Worm (Caenorhabditis elegans) whole organism, mixed stage, embryonic: ENCODE results near the gene daz-1.
A peak's percentile ranks its signal among the peaks of the same experiment; 100 is the strongest.

ENCODE experiments used
- ces-1 ChIP-seq: fragments of 150-350 bp; optimal IDR thresholded peaks from 2 replicates; lab custom pipeline; 2014; ENCODE audit warnings: missing biosample characterization, missing genetic modification reagents, missing genetic modification characterization
- drap-1 ChIP-seq: fragments of 200-800 bp; sonication (Bioruptor generic); optimal IDR thresholded peaks from 3 replicates; lab custom pipeline; 2018; ENCODE audit warnings: mild to moderate bottlenecking, missing genetic modification characterization, missing compliant biosample characterization
- elt-1 ChIP-seq: sonication (generic microtip); optimal IDR thresholded peaks from 2 replicates; lab custom pipeline; 2017; ENCODE audit warnings: missing genetic modification characterization, mild to moderate bottlenecking, missing compliant biosample characterization, antibody characterized with exemption, moderate library complexity, borderline replicate concordance; ENCODE audit not compliant: insufficient read depth
- elt-3 ChIP-seq: fragments of 150-350 bp; optimal IDR thresholded peaks from 2 replicates; lab custom pipeline; 2014; ENCODE audit warnings: missing biosample characterization, missing genetic modification characterization
- ham-2 ChIP-seq: fragments of 200-800 bp; sonication (Bioruptor generic); optimal IDR thresholded peaks from 2 replicates; lab custom pipeline; 2018; ENCODE audit warnings: mild to moderate bottlenecking, missing genetic modification characterization, missing compliant biosample characterization
- mep-1 ChIP-seq: fragments of 150-350 bp; optimal IDR thresholded peaks from 2 replicates; lab custom pipeline; 2017; ENCODE audit warnings: missing biosample characterization, missing genetic modification reagents, missing genetic modification characterization, inconsistent platforms
- nhr-12 ChIP-seq: fragments of 150-350 bp; optimal IDR thresholded peaks from 2 replicates; lab custom pipeline; 2014; ENCODE audit warnings: missing biosample characterization, missing genetic modification characterization
- nhr-237 ChIP-seq: fragments of 150-350 bp; optimal IDR thresholded peaks from 2 replicates; lab custom pipeline; 2014; ENCODE audit warnings: missing biosample characterization, missing genetic modification characterization
- nhr-28 ChIP-seq: fragments of 150-350 bp; optimal IDR thresholded peaks from 2 replicates; lab custom pipeline; 2014; ENCODE audit warnings: missing biosample characterization, missing genetic modification characterization
- nhr-76 ChIP-seq: sonication (generic microtip); optimal IDR thresholded peaks from 2 replicates; lab custom pipeline; 2017; ENCODE audit warnings: missing biosample characterization, missing genetic modification characterization
- pha-4 ChIP-seq: fragments of 150-350 bp; optimal IDR thresholded peaks from 2 replicates; lab custom pipeline; 2018; ENCODE audit warnings: missing biosample characterization, missing genetic modification reagents, missing genetic modification characterization
- sem-2 ChIP-seq: fragments of 200-800 bp; sonication (Bioruptor generic); optimal IDR thresholded peaks from 2 replicates; lab custom pipeline; 2018; ENCODE audit warnings: mild to moderate bottlenecking, missing genetic modification characterization, missing compliant biosample characterization
- sptf-1 ChIP-seq: sonication (generic microtip); optimal IDR thresholded peaks from 2 replicates; lab custom pipeline; 2017; ENCODE audit warnings: mild to moderate bottlenecking, missing genetic modification characterization, moderate library complexity, missing compliant biosample characterization
- ztf-11 ChIP-seq: fragments of 150-350 bp; optimal IDR thresholded peaks from 2 replicates; lab custom pipeline; 2014; ENCODE audit warnings: missing biosample characterization, missing genetic modification characterization

ce11 chrII:5416204-5416764, 39.8 kb upstream of the daz-1 start, which contains the start of gene EEED8.2:
- no peak for TF ChIP-seq nhr-76 (tag; lab: Kevin White, UChicago)
- no peak for TF ChIP-seq elt-3 (tag; lab: Kevin White, UChicago)
- no peak for TF ChIP-seq mep-1 (tag; lab: Kevin White, UChicago)
- TF ChIP-seq pha-4 (tag; lab: Kevin White, UChicago), result peak; percentile 18
- TF ChIP-seq nhr-237 (tag; lab: Kevin White, UChicago), result no peak
- TF ChIP-seq ham-2 (GFP tag; lab: Kevin White, UChicago), result no peak
- no peak for TF ChIP-seq ces-1
- TF ChIP-seq elt-1, result no peak
- TF ChIP-seq nhr-28, result no peak
- TF ChIP-seq sem-2 (GFP tag; lab: Kevin White, UChicago), result no peak
- TF ChIP-seq sptf-1 (tag; lab: Kevin White, UChicago), result no peak
- TF ChIP-seq nhr-12 (tag; lab: Kevin White, UChicago), result no peak
- no peak for TF ChIP-seq drap-1 (GFP tag; lab: Kevin White, UChicago)
- no peak for TF ChIP-seq ztf-11 (tag; lab: Kevin White, UChicago)
